Fruit fly (Drosophila melanogaster): ENCODE results near the gene CG31528.

Gene CG31528

dm6 chr3R:4401977-4402589 is 14.2 kb upstream of the CG31528 start, which contains the start of gene CG9853:
Gene CG9853 (minus strand): TSS chr3R:4402027.
- TF ChIP-seq CG13204 (GFP tag; optimal IDR thresholded peaks at IDR 0.05) (no peak), CG8159 (tag; optimal IDR thresholded peaks at IDR 0.05) (no peak), CG9948 (tag; optimal IDR thresholded peaks at IDR 0.05) (no peak), EcR (GFP tag; optimal IDR thresholded peaks at IDR 0.05) (no peak), CG14655 (GFP tag; optimal IDR thresholded peaks at IDR 0.05) (no peak), CG32121 (GFP tag; IDR thresholded peaks at IDR 0.05) (no peak), Snoo (tag; optimal IDR thresholded peaks at IDR 0.05) (no peak), Pif1A (GFP tag; optimal IDR thresholded peaks at IDR 0.05) (no peak), rn (GFP tag; IDR thresholded peaks at IDR 0.05) (no peak), CG17806 (tag; optimal IDR thresholded peaks at IDR 0.05) (no peak), D1 (tag; optimal IDR thresholded peaks at IDR 0.05) (no peak), CG8301 (tag; optimal IDR thresholded peaks at IDR 0.05) (no peak), CG12605 (GFP tag; IDR thresholded peaks at IDR 0.05) (no peak), Pif1B (GFP tag; optimal IDR thresholded peaks at IDR 0.05) (no peak), CG4496 (GFP tag; IDR thresholded peaks at IDR 0.05) (no peak), fd96Ca (GFP tag; IDR thresholded peaks at IDR 0.05) (no peak), Ets98B (GFP tag; IDR thresholded peaks at IDR 0.05) (no peak), gl (tag; optimal IDR thresholded peaks at IDR 0.05) (no peak), CG34367 (tag; optimal IDR thresholded peaks at IDR 0.05) (no peak)

- peak; percentile 54; the same call in 1 of the 3 replicates for TF ChIP-seq CG4496 (GFP tag; IDR thresholded peaks at IDR 0.05)
- no peak for TF ChIP-seq Pif1A (GFP tag; optimal IDR thresholded peaks at IDR 0.05)
- no peak for TF ChIP-seq CG10348 (GFP tag; IDR thresholded peaks at IDR 0.05)
- TF ChIP-seq CG14655 (GFP tag; optimal IDR thresholded peaks at IDR 0.05) = no peak
- no peak for TF ChIP-seq CG8301 (tag; optimal IDR thresholded peaks at IDR 0.05)
- TF ChIP-seq Pif1B (GFP tag; optimal IDR thresholded peaks at IDR 0.05) = no peak
- peak; percentile 24; the same call in 1 of the 2 replicates for TF ChIP-seq CG32121 (GFP tag; IDR thresholded peaks at IDR 0.05)
- no peak for TF ChIP-seq EcR (GFP tag; optimal IDR thresholded peaks at IDR 0.05)
- TF ChIP-seq D1 (tag; optimal IDR thresholded peaks at IDR 0.05) = peak; percentile 42
- no peak for TF ChIP-seq gl (tag; optimal IDR thresholded peaks at IDR 0.05)
- TF ChIP-seq Snoo (tag; optimal IDR thresholded peaks at IDR 0.05) = peak; percentile 33
- TF ChIP-seq CG13204 (GFP tag; optimal IDR thresholded peaks at IDR 0.05) = no peak
- no peak for TF ChIP-seq CG9948 (tag; optimal IDR thresholded peaks at IDR 0.05)
- no peak for TF ChIP-seq CG15710 (tag; optimal IDR thresholded peaks at IDR 0.05)
- no peak for TF ChIP-seq CG34367 (tag; optimal IDR thresholded peaks at IDR 0.05)
- peak; percentile 37 for TF ChIP-seq Ets98B (GFP tag; IDR thresholded peaks at IDR 0.05)
- TF ChIP-seq CG8159 (tag; optimal IDR thresholded peaks at IDR 0.05) = no peak
- no peak for TF ChIP-seq rn (GFP tag; IDR thresholded peaks at IDR 0.05)
- TF ChIP-seq CG17806 (tag; optimal IDR thresholded peaks at IDR 0.05) = no peak
- peak; percentile 39; the same call in 1 of the 3 replicates for TF ChIP-seq fd96Ca (GFP tag; IDR thresholded peaks at IDR 0.05)
- no peak for TF ChIP-seq CG12605 (GFP tag; IDR thresholded peaks at IDR 0.05)
These were observed 13.1 kb upstream of the CG31528 start, which contains the start of gene lost for dm6 chr3R:4402884-4403705. Gene lost (plus strand): TSS chr3R:4403076.

dm6 chr3R:4403706-4404392 is 12.4 kb upstream of the CG31528 start:
- TF ChIP-seq Ets98B (GFP tag; IDR thresholded peaks at IDR 0.05) (no peak), fd96Ca (GFP tag; IDR thresholded peaks at IDR 0.05) (0 out of 3 replicates have a peak, but pooled peaks have one; percentile 30), Snoo (tag; optimal IDR thresholded peaks at IDR 0.05) (no peak), CG34367 (tag; optimal IDR thresholded peaks at IDR 0.05) (no peak), CG15710 (tag; optimal IDR thresholded peaks at IDR 0.05) (peak; percentile 1), CG8159 (tag; optimal IDR thresholded peaks at IDR 0.05) (no peak), Pif1B (GFP tag; optimal IDR thresholded peaks at IDR 0.05) (peak; percentile 15), CG8301 (tag; optimal IDR thresholded peaks at IDR 0.05) (peak; percentile 8), D1 (tag; optimal IDR thresholded peaks at IDR 0.05) (no peak), EcR (GFP tag; optimal IDR thresholded peaks at IDR 0.05) (peak; percentile 77), CG9948 (tag; optimal IDR thresholded peaks at IDR 0.05) (peak; percentile 8), CG17806 (tag; optimal IDR thresholded peaks at IDR 0.05) (peak; percentile 10), CG32121 (GFP tag; IDR thresholded peaks at IDR 0.05) (no peak), CG4496 (GFP tag; IDR thresholded peaks at IDR 0.05) (no peak)

DNA sequence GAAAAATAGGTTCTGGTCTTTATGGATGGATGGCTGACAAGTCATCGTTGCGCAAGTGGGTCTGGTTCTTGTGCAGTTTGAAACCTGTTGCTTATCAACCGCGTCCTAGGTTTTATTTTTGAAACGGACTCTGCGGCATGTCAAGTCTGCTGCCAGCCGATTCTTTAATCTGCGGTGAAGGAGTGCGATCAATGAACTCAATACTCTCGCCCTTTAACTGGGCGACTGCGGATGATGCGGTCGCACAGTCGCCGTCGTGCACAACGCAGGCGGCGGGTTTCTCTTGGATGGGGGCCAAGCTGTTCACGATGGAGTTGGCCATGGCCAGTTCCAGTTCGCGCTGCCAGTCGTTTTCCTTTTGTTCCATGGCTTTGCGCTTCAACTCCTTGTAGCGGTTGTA is 8.9 kb upstream of the CG31528 start:
- TF ChIP-seq EcR (GFP tag; optimal IDR thresholded peaks at IDR 0.05) (peak; percentile 96), CG13204 (GFP tag; optimal IDR thresholded peaks at IDR 0.05) (peak; percentile 46), CG12605 (GFP tag; IDR thresholded peaks at IDR 0.05) (no peak)

DNA sequence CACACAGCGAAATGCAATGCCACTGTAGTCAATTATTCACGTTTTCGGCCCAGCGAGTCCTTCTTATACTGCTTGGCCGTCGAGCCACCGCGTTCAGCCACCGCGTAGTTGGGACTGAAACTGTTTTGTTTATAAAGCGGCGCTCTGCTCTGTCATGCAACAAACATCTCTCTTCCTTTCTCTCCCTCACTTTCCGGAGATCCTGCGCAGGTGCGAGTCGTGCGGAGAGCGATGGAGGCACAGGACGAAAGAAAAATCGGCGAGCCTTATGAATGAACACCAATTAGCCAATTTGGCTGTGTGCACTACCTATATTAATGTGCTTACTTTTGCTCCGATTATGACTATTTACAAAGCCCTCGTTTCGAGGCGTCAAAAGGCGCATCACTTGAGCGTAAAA is 3.2 kb downstream of the CG31528 start, which contains the start of gene CG32944:
TSS of gene CG32944 (minus strand) at position 97 of the 400 bp plus-strand sequence.
- TF ChIP-seq D1 (tag; optimal IDR thresholded peaks at IDR 0.05) = no peak
- no peak for TF ChIP-seq CG12605 (GFP tag; IDR thresholded peaks at IDR 0.05)
- TF ChIP-seq CG13204 (GFP tag; optimal IDR thresholded peaks at IDR 0.05) = no peak
- TF ChIP-seq rn (GFP tag; IDR thresholded peaks at IDR 0.05) = no peak
- no peak for TF ChIP-seq Pif1A (GFP tag; optimal IDR thresholded peaks at IDR 0.05)
- TF ChIP-seq Pif1B (GFP tag; optimal IDR thresholded peaks at IDR 0.05) = no peak
- TF ChIP-seq fd96Ca (GFP tag; IDR thresholded peaks at IDR 0.05) = no peak
- TF ChIP-seq CG15710 (tag; optimal IDR thresholded peaks at IDR 0.05) = no peak

All from whole organism, pupa.